Worm (Caenorhabditis elegans) whole organism, young adult: ENCODE results near the gene F52E10.4.
A peak's percentile ranks its signal among the peaks of the same experiment; 100 is the strongest.

Source experiments
- B0261.1 ChIP-seq: sonication (generic microtip); optimal IDR thresholded peaks from 2 replicates; lab custom pipeline; 2016; ENCODE audit warnings: mild to moderate bottlenecking, missing genetic modification characterization, moderate library complexity, missing compliant biosample characterization
- F22D6.2 ChIP-seq: sonication (generic microtip); optimal IDR thresholded peaks from 2 replicates; lab custom pipeline; 2016; ENCODE audit warnings: mild to moderate bottlenecking, missing genetic modification characterization, missing compliant biosample characterization
- F49E8.2 ChIP-seq: sonication (generic microtip); optimal IDR thresholded peaks from 3 replicates; lab custom pipeline; 2017; ENCODE audit warnings: missing genetic modification characterization, mild to moderate bottlenecking, missing compliant biosample characterization, antibody characterized with exemption, moderate library complexity; ENCODE audit not compliant: insufficient read depth
- F57A8.1 ChIP-seq: fragments of 200-800 bp; sonication (Bioruptor generic); optimal IDR thresholded peaks from 2 replicates; lab custom pipeline; 2018; ENCODE audit warnings: mild to moderate bottlenecking, missing genetic modification characterization, moderate library complexity, missing compliant biosample characterization
- F57C9.4 ChIP-seq: sonication (generic microtip); optimal IDR thresholded peaks from 2 replicates; lab custom pipeline; 2017; ENCODE audit warnings: mild to moderate bottlenecking, missing genetic modification characterization, missing compliant biosample characterization
- T26A5.8 ChIP-seq: sonication (generic microtip); optimal IDR thresholded peaks from 2 replicates; lab custom pipeline; 2016; ENCODE audit warnings: missing genetic modification characterization, missing compliant biosample characterization
- Y53F4B.3 ChIP-seq: fragments of 200-800 bp; sonication (Bioruptor generic); IDR thresholded peaks from 2 replicates; pipeline ENCODE4 v1.3.6; 2022; ENCODE audit warnings: missing genetic modification reagents, missing genetic modification characterization, missing compliant biosample characterization
- Y56A3A.18 ChIP-seq: fragments of 200-800 bp; sonication (Bioruptor generic); IDR thresholded peaks from 2 replicates; pipeline ENCODE4 v1.3.6; 2022; ENCODE audit warnings: missing genetic modification reagents, missing genetic modification characterization, missing compliant biosample characterization
- aptf-2 ChIP-seq: fragments of 200-800 bp; sonication (Bioruptor generic); conservative IDR thresholded peaks from 2 replicates; pipeline ENCODE4 v1.3.6; 2022; ENCODE audit warnings: missing genetic modification reagents, missing genetic modification characterization, missing compliant biosample characterization
- athp-1 ChIP-seq: sonication (generic microtip); optimal IDR thresholded peaks from 2 replicates; lab custom pipeline; 2017; ENCODE audit warnings: mild to moderate bottlenecking, missing genetic modification characterization, missing compliant biosample characterization
- attf-5 ChIP-seq: fragments of 200-800 bp; sonication (Bioruptor generic); optimal IDR thresholded peaks from 2 replicates; lab custom pipeline; 2018; ENCODE audit warnings: mild to moderate bottlenecking, missing genetic modification characterization, missing compliant biosample characterization
- attf-6 ChIP-seq: fragments of 200-800 bp; sonication (Bioruptor generic); IDR thresholded peaks from 2 replicates; pipeline ENCODE4 v1.3.6; 2022; ENCODE audit warnings: missing genetic modification reagents, missing genetic modification characterization, missing compliant biosample characterization
- ccch-3 ChIP-seq: fragments of 200-800 bp; sonication (Bioruptor generic); optimal IDR thresholded peaks from 2 replicates; lab custom pipeline; 2018; ENCODE audit warnings: mild to moderate bottlenecking, missing genetic modification characterization, missing compliant biosample characterization
- cebp-2 ChIP-seq: fragments of 200-800 bp; sonication (Bioruptor generic); IDR thresholded peaks from 2 replicates; pipeline ENCODE4 v1.3.6; 2022; ENCODE audit warnings: missing genetic modification characterization, missing compliant biosample characterization
- ceh-40 ChIP-seq: fragments of 200-800 bp; sonication (Bioruptor generic); IDR thresholded peaks from 2 replicates; pipeline ENCODE4 v1.3.6; 2022; ENCODE audit warnings: missing genetic modification characterization, missing compliant biosample characterization
- ceh-58 ChIP-seq: fragments of 200-800 bp; sonication (Bioruptor generic); IDR thresholded peaks from 2 replicates; pipeline ENCODE4 v1.3.6; 2022; ENCODE audit warnings: missing genetic modification characterization, missing compliant biosample characterization
- ceh-79 ChIP-seq: sonication (generic microtip); optimal IDR thresholded peaks from 2 replicates; lab custom pipeline; 2017; ENCODE audit warnings: mild to moderate bottlenecking, missing genetic modification characterization, missing compliant biosample characterization
- chd-7 ChIP-seq: sonication (generic microtip); optimal IDR thresholded peaks from 2 replicates; lab custom pipeline; 2016; ENCODE audit warnings: mild to moderate bottlenecking, missing genetic modification characterization, moderate library complexity, missing compliant biosample characterization
- die-1 ChIP-seq: sonication (generic microtip); optimal IDR thresholded peaks from 2 replicates; lab custom pipeline; 2016; ENCODE audit warnings: missing genotype, mild to moderate bottlenecking, missing genetic modification characterization, missing compliant biosample characterization
- efl-1 ChIP-seq: fragments of 150-350 bp; optimal IDR thresholded peaks from 2 replicates; lab custom pipeline; 2014; ENCODE audit warnings: missing biosample characterization, missing genetic modification reagents, missing genetic modification characterization
- egl-18 ChIP-seq: fragments of 200-800 bp; sonication (Bioruptor generic); IDR thresholded peaks from 2 replicates; pipeline ENCODE4 v1.3.6; 2022; ENCODE audit warnings: missing genetic modification reagents, missing genetic modification characterization, missing compliant biosample characterization
- ekl-4 ChIP-seq: fragments of 200-800 bp; sonication (Bioruptor generic); IDR thresholded peaks from 2 replicates; pipeline ENCODE4 v1.3.6; 2022; ENCODE audit warnings: missing genetic modification reagents, missing genetic modification characterization, missing compliant biosample characterization
- hlh-26 ChIP-seq: fragments of 200-800 bp; sonication (Bioruptor generic); conservative IDR thresholded peaks from 2 replicates; pipeline ENCODE4 v1.3.6; 2022; ENCODE audit warnings: missing genetic modification reagents, missing genetic modification characterization, missing compliant biosample characterization
- hmg-1.2 ChIP-seq: fragments of 200-800 bp; sonication (Bioruptor generic); IDR thresholded peaks from 2 replicates; pipeline ENCODE4 v1.3.6; 2022; ENCODE audit warnings: missing genetic modification reagents, missing genetic modification characterization, missing compliant biosample characterization
- hmg-20 ChIP-seq: fragments of 200-800 bp; sonication (Bioruptor generic); IDR thresholded peaks from 2 replicates; pipeline ENCODE4 v1.3.6; 2022; ENCODE audit warnings: missing genetic modification reagents, missing genetic modification characterization, missing compliant biosample characterization
- let-607 ChIP-seq, 2 experiments: fragments of 200-800 bp in 1 of 2; sonication (Bioruptor generic) in 1 of 2; sonication (generic microtip) in 1 of 2; optimal IDR thresholded peaks; 2 replicates each; lab custom pipeline; 2016 to 2018; ENCODE audit warnings: mild to moderate bottlenecking in 2 of 2, missing compliant biosample characterization in 2 of 2, missing genetic modification characterization in 2 of 2, moderate library complexity in 2 of 2, missing genotype in 1 of 2
- lin-26 ChIP-seq: fragments of 200-800 bp; sonication (Bioruptor generic); IDR thresholded peaks from 2 replicates; pipeline ENCODE4 v1.3.6; 2022; ENCODE audit warnings: missing genetic modification reagents, missing genetic modification characterization, missing compliant biosample characterization
- lsl-1 ChIP-seq: fragments of 200-800 bp; sonication (Bioruptor generic); optimal IDR thresholded peaks from 2 replicates; lab custom pipeline; 2018; ENCODE audit warnings: mild to moderate bottlenecking, missing genetic modification characterization, moderate library complexity, missing compliant biosample characterization
- madf-10 ChIP-seq: sonication (generic microtip); optimal IDR thresholded peaks from 2 replicates; lab custom pipeline; 2016; ENCODE audit warnings: mild to moderate bottlenecking, missing genetic modification characterization, missing compliant biosample characterization
- madf-6 ChIP-seq: fragments of 200-800 bp; sonication (Bioruptor generic); IDR thresholded peaks from 2 replicates; pipeline ENCODE4 v1.3.6; 2022; ENCODE audit warnings: missing genetic modification reagents, missing genetic modification characterization, missing compliant biosample characterization
- mxl-1 ChIP-seq: sonication (generic microtip); optimal IDR thresholded peaks from 2 replicates; lab custom pipeline; 2016; ENCODE audit warnings: missing genetic modification characterization, missing compliant biosample characterization
- nfyb-1 ChIP-seq: fragments of 200-800 bp; sonication (Bioruptor generic); IDR thresholded peaks from 2 replicates; pipeline ENCODE4 v1.3.6; 2022; ENCODE audit warnings: missing genetic modification reagents, missing genetic modification characterization, missing compliant biosample characterization
- nhr-120 ChIP-seq: fragments of 200-800 bp; sonication (Bioruptor generic); IDR thresholded peaks from 2 replicates; pipeline ENCODE4 v1.3.6; 2022; ENCODE audit warnings: missing genetic modification characterization, missing compliant biosample characterization
- nhr-80 ChIP-seq: sonication (generic microtip); optimal IDR thresholded peaks from 2 replicates; lab custom pipeline; 2016; ENCODE audit warnings: missing genetic modification characterization, missing compliant biosample characterization
- nhr-90 ChIP-seq: sonication (generic microtip); optimal IDR thresholded peaks from 2 replicates; lab custom pipeline; 2016; ENCODE audit warnings: missing genotype, mild to moderate bottlenecking, missing genetic modification characterization, missing compliant biosample characterization
- rcor-1 ChIP-seq: fragments of 200-800 bp; sonication (Bioruptor generic); IDR thresholded peaks from 2 replicates; pipeline ENCODE4 v1.3.6; 2022; ENCODE audit warnings: missing genetic modification reagents, missing genetic modification characterization, missing compliant biosample characterization
- rec-8 ChIP-seq, 2 experiments: sonication (generic microtip); optimal IDR thresholded peaks; 2 replicates each; lab custom pipeline; 2016; ENCODE audit warnings: mild to moderate bottlenecking in 2 of 2, missing genetic modification characterization in 2 of 2, missing genetic modification reagents in 2 of 2, missing genotype in 2 of 2, missing biosample characterization in 1 of 2, missing compliant biosample characterization in 1 of 2, moderate library complexity in 1 of 2
- repo-1 ChIP-seq: sonication (generic microtip); optimal IDR thresholded peaks from 2 replicates; lab custom pipeline; 2017; ENCODE audit warnings: mild to moderate bottlenecking, missing genetic modification characterization, missing compliant biosample characterization
- rpc-1 ChIP-seq, 2 experiments: fragments of 150-350 bp in 1 of 2; sonication (generic microtip) in 1 of 2; optimal IDR thresholded peaks; 2 replicates each; lab custom pipeline; 2014 to 2018; ENCODE audit warnings: missing biosample characterization in 1 of 2, missing genetic modification characterization in 1 of 2, missing genetic modification reagents in 1 of 2, missing genotype in 1 of 2
- sea-2 ChIP-seq: fragments of 200-800 bp; sonication (Bioruptor generic); IDR thresholded peaks from 2 replicates; pipeline ENCODE4 v1.3.6; 2022; ENCODE audit warnings: missing genetic modification characterization, missing compliant biosample characterization
- snpc-1.1 ChIP-seq: sonication (generic microtip); optimal IDR thresholded peaks from 2 replicates; lab custom pipeline; 2017; ENCODE audit warnings: missing genetic modification characterization, mild to moderate bottlenecking, missing compliant biosample characterization, antibody characterized with exemption, moderate library complexity, missing genotype, missing genetic modification reagents; ENCODE audit not compliant: insufficient read depth
- snpc-1.3 ChIP-seq: sonication (generic microtip); optimal IDR thresholded peaks from 2 replicates; lab custom pipeline; 2017; ENCODE audit warnings: missing genetic modification characterization, mild to moderate bottlenecking, missing compliant biosample characterization, antibody characterized with exemption, moderate library complexity, missing genotype, missing genetic modification reagents; ENCODE audit not compliant: insufficient read depth
- somi-1 ChIP-seq: fragments of 200-800 bp; sonication (Bioruptor generic); optimal IDR thresholded peaks from 2 replicates; lab custom pipeline; 2018; ENCODE audit warnings: mild to moderate bottlenecking, missing genetic modification characterization, missing compliant biosample characterization
- zim-3 ChIP-seq: sonication (generic microtip); optimal IDR thresholded peaks from 2 replicates; lab custom pipeline; 2017; ENCODE audit warnings: mild to moderate bottlenecking, missing genetic modification characterization, moderate library complexity, missing compliant biosample characterization
- ztf-18 ChIP-seq: sonication (generic microtip); optimal IDR thresholded peaks from 2 replicates; lab custom pipeline; 2016; ENCODE audit warnings: missing genotype, mild to moderate bottlenecking, missing genetic modification characterization, missing compliant biosample characterization
- ztf-25 ChIP-seq: fragments of 200-800 bp; sonication (Bioruptor generic); IDR thresholded peaks from 2 replicates; pipeline ENCODE4 v1.3.6; 2022; ENCODE audit warnings: missing genetic modification reagents, missing genetic modification characterization, missing compliant biosample characterization

The F52E10.4 gene

ce11 chrX:16306164-16306563, 13.3 kb upstream of the F52E10.4 start, which contains the start of gene twk-22:
twk-22 (plus strand) TSS chrX:16306464.
- no peak for TF ChIP-seq Y53F4B.3
- TF ChIP-seq F49E8.2 (tag; lab: Kevin White, UChicago), result no peak

ce11 chrX:16300422-16300821, 7.6 kb upstream of the F52E10.4 start:
- TF ChIP-seq ztf-18 (tag; lab: Kevin White, UChicago) (peak; percentile 23), attf-6 (GFP tag; lab: Robert Waterston, UW) (peak; percentile 63; the same call in 1 of the 2 replicates), F57C9.4 (no peak), madf-10 (tag; lab: Kevin White, UChicago) (peak; percentile 53), ztf-25 (GFP tag; lab: Robert Waterston, UW) (peak; percentile 69; the same call in 1 of the 2 replicates), hmg-20 (GFP tag; lab: Robert Waterston, UW) (peak; percentile 48; the same call in 1 of the 2 replicates), ceh-79 (tag; lab: Kevin White, UChicago) (peak; percentile 65), snpc-1.3 (peak; percentile 74), chd-7 (tag; lab: Kevin White, UChicago) (peak; percentile 6), snpc-1.1 (peak; percentile 66), aptf-2 (GFP tag; lab: Robert Waterston, UW) (no peak), T26A5.8 (tag; lab: Kevin White, UChicago) (no peak), ceh-58 (GFP tag; lab: Robert Waterston, UW) (no peak), B0261.1 (tag; lab: Kevin White, UChicago) (peak; percentile 72), F22D6.2 (no peak), ceh-40 (GFP tag; lab: Robert Waterston, UW) (0 out of 2 replicates have a peak, but pooled peaks have one; percentile 50), zim-3 (tag; lab: Kevin White, UChicago) (peak; percentile 31), athp-1 (tag; lab: Kevin White, UChicago) (peak; percentile 4), repo-1 (no peak), nfyb-1 (GFP tag; lab: Robert Waterston, UW) (no peak), cebp-2 (GFP tag; lab: Robert Waterston, UW) (0 out of 2 replicates have a peak, but pooled peaks have one; percentile 52), rcor-1 (GFP tag; lab: Robert Waterston, UW) (peak; percentile 52; the same call in 1 of the 2 replicates), mxl-1 (peak; percentile 46), attf-5 (GFP tag; lab: Kevin White, UChicago) (peak; percentile 18), Y56A3A.18 (GFP tag; lab: Robert Waterston, UW) (peak; percentile 78; the same call in 1 of the 2 replicates), nhr-120 (GFP tag; lab: Robert Waterston, UW) (no peak), F57A8.1 (GFP tag; lab: Kevin White, UChicago) (no peak), somi-1 (GFP tag; lab: Kevin White, UChicago) (peak; percentile 33), egl-18 (GFP tag; lab: Robert Waterston, UW) (no peak), sea-2 (no peak), ekl-4 (GFP tag; lab: Robert Waterston, UW) (no peak), madf-6 (peak; percentile 45), ccch-3 (GFP tag; lab: Kevin White, UChicago) (peak; percentile 12), nhr-80 (tag; lab: Kevin White, UChicago) (no peak), hmg-1.2 (peak; percentile 59), lin-26 (GFP tag; lab: Robert Waterston, UW) (peak; percentile 89), let-607 (tag; optimal IDR thresholded peaks at IDR 0.05; lab: Kevin White, UChicago) (peak in 1 of 2 experiments; percentile 27), hlh-26 (GFP tag; lab: Robert Waterston, UW) (no peak), efl-1 (GFP tag; lab: Kevin White, UChicago) (no peak), die-1 (tag; lab: Kevin White, UChicago) (peak; percentile 78), rec-8 (tag; optimal IDR thresholded peaks at IDR 0.05; lab: Kevin White, UChicago) (peak; percentile 19 to 58), lsl-1 (GFP tag; lab: Kevin White, UChicago) (no peak), nhr-90 (tag; lab: Kevin White, UChicago) (peak; percentile 63), rpc-1 (optimal IDR thresholded peaks at IDR 0.05; lab: Kevin White, UChicago) (peak; percentile 83), rpc-1 (tag; optimal IDR thresholded peaks at IDR 0.05; lab: Kevin White, UChicago) (peak; percentile 86)
